Worm (Caenorhabditis elegans): Measurements from ENCODE around the gene F56D6.20.

ce11 chrIV:3892027-3892426 lies 20.7 kb upstream of the F56D6.20 start, which contains the start of gene F56D6.9:
- no peak for TF ChIP-seq ref-1 (GFP tag; conservative IDR thresholded peaks at IDR 0.05)
- no peak for TF ChIP-seq cog-1 (tag; optimal IDR thresholded peaks at IDR 0.05)
- TF ChIP-seq med-1 (GFP tag; optimal IDR thresholded peaks at IDR 0.05; ENCODE audit: insufficient read depth), result no peak
- TF ChIP-seq ztf-23 (GFP tag; IDR thresholded peaks at IDR 0.05), result no peak
- no peak for TF ChIP-seq flt-1 (GFP tag; IDR thresholded peaks at IDR 0.05)
- TF ChIP-seq klf-2 (GFP tag; conservative IDR thresholded peaks at IDR 0.05), result no peak
- no peak for TF ChIP-seq ztf-29 (GFP tag; IDR thresholded peaks at IDR 0.05)

Measured in whole organism, midembryonic.